Worm (Caenorhabditis elegans): ENCODE measurements around the gene col-124.

DNA sequence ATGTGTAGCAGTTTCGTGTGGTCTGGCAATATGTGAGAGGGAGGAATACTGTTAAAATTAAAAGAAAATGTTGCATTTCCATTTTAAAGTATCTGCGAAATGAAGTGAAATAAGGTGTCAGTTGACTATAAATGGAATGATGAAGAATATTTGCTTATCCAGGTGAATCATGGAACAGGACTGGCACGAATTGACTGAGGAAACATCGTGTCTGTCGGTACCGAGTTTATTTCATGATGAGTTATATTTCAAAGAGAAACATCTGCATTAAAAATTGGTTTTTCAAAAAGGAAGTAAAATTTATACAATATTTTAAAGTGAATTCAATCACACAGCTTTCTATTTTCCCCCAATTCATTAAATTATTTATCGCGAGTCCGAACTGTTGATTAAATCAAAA is 11.3 kb downstream of the col-124 start, which contains the start of gene F01G10.6:
- no peak for TF ChIP-seq W03F9.2 (tag; optimal IDR thresholded peaks at IDR 0.05)
- no peak for TF ChIP-seq dao-5 (tag; optimal IDR thresholded peaks at IDR 0.05)

Data from whole organism, L4/young adult.